Worm (Caenorhabditis elegans) whole organism, mixed stage, embryonic: ENCODE measurements around the gene pfut-1.

ENCODE experiments used
- lin-13 ChIP-seq: fragments of 150-350 bp; optimal IDR thresholded peaks from 2 replicates; lab custom pipeline; 2014; ENCODE audit warnings: missing biosample characterization, missing genetic modification characterization
- lsy-2 ChIP-seq: fragments of 150-350 bp; optimal IDR thresholded peaks from 2 replicates; lab custom pipeline; 2014; ENCODE audit warnings: missing biosample characterization, missing genetic modification characterization
- nhr-237 ChIP-seq: fragments of 150-350 bp; optimal IDR thresholded peaks from 2 replicates; lab custom pipeline; 2014; ENCODE audit warnings: missing biosample characterization, missing genetic modification characterization
- sptf-1 ChIP-seq: sonication (generic microtip); optimal IDR thresholded peaks from 2 replicates; lab custom pipeline; 2017; ENCODE audit warnings: mild to moderate bottlenecking, missing genetic modification characterization, moderate library complexity, missing compliant biosample characterization
- unc-120 ChIP-seq: sonication (generic microtip); optimal IDR thresholded peaks from 2 replicates; lab custom pipeline; 2017; ENCODE audit warnings: missing genetic modification characterization, missing compliant biosample characterization; ENCODE audit not compliant: poor library complexity, severe bottlenecking
- unc-39 ChIP-seq: fragments of 150-350 bp; optimal IDR thresholded peaks from 2 replicates; lab custom pipeline; 2014; ENCODE audit warnings: missing biosample characterization, missing genetic modification characterization
- unc-62 ChIP-seq: fragments of 150-350 bp; optimal IDR thresholded peaks from 2 replicates; lab custom pipeline; 2014; ENCODE audit warnings: missing biosample characterization, missing genetic modification reagents, missing genetic modification characterization

DNA sequence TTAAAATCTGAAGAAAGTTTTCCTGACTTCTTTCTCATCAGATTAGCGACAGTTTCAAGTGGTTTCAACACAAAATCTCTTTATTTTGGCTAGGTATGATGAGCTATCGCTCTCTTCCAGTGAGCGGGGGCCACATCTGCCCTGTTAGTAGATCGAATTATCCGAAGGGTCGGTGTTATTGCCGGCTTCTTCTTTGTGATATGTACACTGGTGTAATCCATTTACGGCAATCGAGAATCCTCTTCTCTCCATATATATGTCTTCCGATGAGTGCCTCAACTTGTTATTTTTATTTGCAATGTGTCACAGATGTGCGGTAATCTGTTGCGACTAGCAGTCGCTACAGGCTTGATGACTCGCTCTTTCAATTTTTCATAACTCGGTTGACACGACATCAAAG is 36.7 kb downstream of the pfut-1 start:
- TF ChIP-seq unc-39 (tag; lab: Kevin White, UChicago) (no peak), unc-62 (GFP tag; lab: Kevin White, UChicago) (no peak), unc-120 (no peak), lin-13 (tag; lab: Kevin White, UChicago) (no peak), nhr-237 (tag; lab: Kevin White, UChicago) (no peak), lsy-2 (tag; lab: Kevin White, UChicago) (no peak), sptf-1 (tag; lab: Kevin White, UChicago) (no peak)
